Fruit fly (Drosophila melanogaster): ENCODE data around the gene psh.
A peak's percentile ranks its signal among the peaks of the same experiment; 100 is the strongest.

- TF ChIP-seq Ets98B (GFP tag; IDR thresholded peaks at IDR 0.05) (no peak), CG9948 (tag; optimal IDR thresholded peaks at IDR 0.05) (peak; percentile 25), CG13204 (GFP tag; optimal IDR thresholded peaks at IDR 0.05) (no peak), CG8159 (tag; optimal IDR thresholded peaks at IDR 0.05) (peak; percentile 25), CG15710 (tag; optimal IDR thresholded peaks at IDR 0.05) (peak; percentile 22), CG17806 (tag; optimal IDR thresholded peaks at IDR 0.05) (no peak), D1 (tag; optimal IDR thresholded peaks at IDR 0.05) (no peak), CG4496 (GFP tag; IDR thresholded peaks at IDR 0.05) (no peak), rn (GFP tag; IDR thresholded peaks at IDR 0.05) (no peak), CG8301 (tag; optimal IDR thresholded peaks at IDR 0.05) (no peak), gl (tag; optimal IDR thresholded peaks at IDR 0.05) (no peak), CG12605 (GFP tag; IDR thresholded peaks at IDR 0.05) (no peak), CG34367 (tag; optimal IDR thresholded peaks at IDR 0.05) (peak; percentile 13)
Measured at dm6 chrX:18533308-18533707, 46.6 kb upstream of the psh start.

All from whole organism, pupa.